Worm (Caenorhabditis elegans) whole organism, midembryonic: ENCODE data around the gene rpa-1.

Experiments
- klf-2 ChIP-seq: fragments of 200-800 bp; sonication (Bioruptor generic); conservative IDR thresholded peaks from 2 replicates; pipeline ENCODE4 v1.3.6; 2022; ENCODE audit warnings: missing genetic modification reagents, missing genetic modification characterization, missing compliant biosample characterization
- med-1 ChIP-seq: sonication (generic microtip); optimal IDR thresholded peaks from 2 replicates; lab custom pipeline; 2017; ENCODE audit warnings: missing genetic modification characterization, mild to moderate bottlenecking, missing compliant biosample characterization, antibody characterized with exemption, missing genetic modification reagents; ENCODE audit not compliant: insufficient read depth
- ztf-23 ChIP-seq: fragments of 200-800 bp; sonication (Bioruptor generic); IDR thresholded peaks from 2 replicates; pipeline ENCODE4 v1.3.6; 2022; ENCODE audit warnings: missing genetic modification reagents, missing genetic modification characterization, missing compliant biosample characterization

DNA sequence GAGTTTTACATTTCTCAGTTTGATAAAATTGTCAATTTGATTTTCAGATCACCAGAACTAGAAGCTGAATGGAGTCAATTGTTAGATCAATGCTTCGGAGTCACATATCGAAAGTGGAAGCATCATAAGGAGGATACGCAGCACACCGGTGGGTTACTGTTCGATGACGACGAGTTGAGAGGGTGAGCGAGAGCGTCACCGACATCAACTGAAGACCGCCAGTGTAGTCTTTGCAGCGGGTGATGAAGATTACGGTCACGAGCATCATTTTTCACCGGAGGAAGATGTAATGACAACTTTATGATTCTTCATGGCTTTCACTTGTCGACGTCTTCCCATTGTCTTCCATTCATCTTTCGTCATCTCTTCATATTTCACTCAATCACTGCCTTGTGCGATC, 17.5 kb downstream of the rpa-1 start, which contains the start of gene lin-26:
- TF ChIP-seq klf-2 (GFP tag; lab: Robert Waterston, UW) (no peak), ztf-23 (no peak), med-1 (GFP tag; lab: Kevin White, UChicago) (no peak)
